Worm (Caenorhabditis elegans): Measurements from ENCODE around the gene Y47D7A.15.

- TF ChIP-seq ztf-4 (tag; optimal IDR thresholded peaks at IDR 0.05) (no peak), unc-39 (tag; optimal IDR thresholded peaks at IDR 0.05) (no peak), nhr-76 (tag; optimal IDR thresholded peaks at IDR 0.05) (no peak), nhr-11 (tag; optimal IDR thresholded peaks at IDR 0.05) (no peak), aly-2 (tag; optimal IDR thresholded peaks at IDR 0.05) (no peak), ceh-82 (tag; optimal IDR thresholded peaks at IDR 0.05) (no peak), skn-1 (tag; optimal IDR thresholded peaks at IDR 0.05) (no peak), lin-39 (tag; optimal IDR thresholded peaks at IDR 0.05) (no peak), elt-1 (tag; optimal IDR thresholded peaks at IDR 0.05) (no peak), zag-1 (tag; optimal IDR thresholded peaks at IDR 0.05) (no peak), nhr-77 (tag; optimal IDR thresholded peaks at IDR 0.05) (no peak), pha-4 (tag; optimal IDR thresholded peaks at IDR 0.05) (no peak), nhr-12 (tag; optimal IDR thresholded peaks at IDR 0.05) (no peak), hmg-11 (tag; optimal IDR thresholded peaks at IDR 0.05) (no peak)
These were observed 36.7 kb downstream of the Y47D7A.15 start, which contains the start of gene F13A2.3 for ce11 chrV:4396257-4396656.

All from whole organism, L3 larva.